Worm (Caenorhabditis elegans) whole organism, L2 larva: ENCODE data around the gene usip-1.

Source experiments
- C34F6.9 ChIP-seq: fragments of 150-350 bp; optimal IDR thresholded peaks from 2 replicates; lab custom pipeline; 2014; ENCODE audit warnings: missing biosample characterization, missing genetic modification characterization
- F13H6.1 ChIP-seq: sonication (generic microtip); optimal IDR thresholded peaks from 2 replicates; lab custom pipeline; 2016; ENCODE audit warnings: missing genetic modification characterization, missing compliant biosample characterization
- R02D3.7 ChIP-seq: fragments of 150-350 bp; optimal IDR thresholded peaks from 2 replicates; lab custom pipeline; 2014; ENCODE audit warnings: missing biosample characterization, missing genetic modification characterization
- ZK546.5 ChIP-seq: sonication (generic microtip); optimal IDR thresholded peaks from 2 replicates; lab custom pipeline; 2017; ENCODE audit warnings: missing biosample characterization, missing genetic modification characterization
- blmp-1 ChIP-seq: sonication (generic microtip); optimal IDR thresholded peaks from 2 replicates; lab custom pipeline; 2017; ENCODE audit warnings: missing genetic modification characterization, mild to moderate bottlenecking, missing compliant biosample characterization, antibody characterized with exemption, moderate library complexity; ENCODE audit not compliant: insufficient read depth
- ceh-16 ChIP-seq: fragments of 150-350 bp; optimal IDR thresholded peaks from 2 replicates; lab custom pipeline; 2014; ENCODE audit warnings: missing biosample characterization, missing genetic modification characterization
- ceh-82 ChIP-seq: fragments of 150-350 bp; optimal IDR thresholded peaks from 2 replicates; lab custom pipeline; 2014; ENCODE audit warnings: missing biosample characterization, missing genetic modification characterization
- dmd-4 ChIP-seq: sonication (generic microtip); optimal IDR thresholded peaks from 2 replicates; lab custom pipeline; 2017; ENCODE audit warnings: missing biosample characterization, missing genetic modification characterization
- elt-3 ChIP-seq: sonication (generic microtip); optimal IDR thresholded peaks from 2 replicates; lab custom pipeline; 2017; ENCODE audit warnings: missing biosample characterization, missing genetic modification characterization
- fos-1 ChIP-seq: fragments of 150-350 bp; optimal IDR thresholded peaks from 2 replicates; lab custom pipeline; 2014; ENCODE audit warnings: missing biosample characterization, missing genetic modification characterization
- gmeb-1 ChIP-seq: fragments of 150-350 bp; optimal IDR thresholded peaks from 2 replicates; lab custom pipeline; 2014; ENCODE audit warnings: missing biosample characterization, missing genetic modification characterization
- lin-13 ChIP-seq: fragments of 150-350 bp; optimal IDR thresholded peaks from 2 replicates; lab custom pipeline; 2014; ENCODE audit warnings: missing biosample characterization, missing genetic modification reagents, missing genetic modification characterization
- lsy-2 ChIP-seq, 2 experiments: fragments of 150-350 bp in 1 of 2; sonication (generic microtip) in 1 of 2; optimal IDR thresholded peaks; 2 replicates each; lab custom pipeline; 2014 to 2017; ENCODE audit warnings: missing biosample characterization in 2 of 2, missing genetic modification characterization in 2 of 2
- mab-5 ChIP-seq: fragments of 150-350 bp; optimal IDR thresholded peaks from 2 replicates; lab custom pipeline; 2014; ENCODE audit warnings: missing biosample characterization, missing genetic modification characterization
- mbf-1 ChIP-seq: sonication (generic microtip); optimal IDR thresholded peaks from 2 replicates; lab custom pipeline; 2017; ENCODE audit warnings: missing biosample characterization, missing genetic modification characterization
- mdl-1 ChIP-seq, 2 experiments: fragments of 150-350 bp in 1 of 2; sonication (generic microtip) in 1 of 2; optimal IDR thresholded peaks; 2 replicates each; lab custom pipeline; 2017; ENCODE audit warnings: missing biosample characterization in 2 of 2, missing genetic modification characterization in 2 of 2
- nhr-11 ChIP-seq: fragments of 150-350 bp; optimal IDR thresholded peaks from 2 replicates; lab custom pipeline; 2014; ENCODE audit warnings: missing biosample characterization, missing genetic modification characterization
- nhr-12 ChIP-seq: fragments of 150-350 bp; optimal IDR thresholded peaks from 2 replicates; lab custom pipeline; 2014; ENCODE audit warnings: missing biosample characterization, missing genetic modification characterization
- nhr-129 ChIP-seq: fragments of 150-350 bp; optimal IDR thresholded peaks from 2 replicates; lab custom pipeline; 2014; ENCODE audit warnings: missing biosample characterization, missing genetic modification characterization
- nhr-21 ChIP-seq: fragments of 150-350 bp; optimal IDR thresholded peaks from 2 replicates; lab custom pipeline; 2014; ENCODE audit warnings: missing biosample characterization, missing genetic modification characterization
- nhr-23 ChIP-seq: fragments of 150-350 bp; optimal IDR thresholded peaks from 2 replicates; lab custom pipeline; 2014; ENCODE audit warnings: missing biosample characterization, missing genetic modification reagents, missing genetic modification characterization
- nhr-6 ChIP-seq: fragments of 150-350 bp; optimal IDR thresholded peaks from 2 replicates; lab custom pipeline; 2014; ENCODE audit warnings: missing biosample characterization, missing genetic modification characterization
- peb-1 ChIP-seq: fragments of 150-350 bp; optimal IDR thresholded peaks from 2 replicates; lab custom pipeline; 2014; ENCODE audit warnings: missing biosample characterization, missing genetic modification characterization
- skn-1 ChIP-seq: sonication (generic microtip); optimal IDR thresholded peaks from 2 replicates; lab custom pipeline; 2017; ENCODE audit warnings: missing biosample characterization, missing genetic modification characterization
- sma-9 ChIP-seq, 2 experiments: fragments of 150-350 bp in 1 of 2; sonication (generic microtip) in 1 of 2; optimal IDR thresholded peaks; 2 replicates each; lab custom pipeline; 2014 to 2016; ENCODE audit warnings: missing genetic modification characterization in 2 of 2, mild to moderate bottlenecking in 1 of 2, missing biosample characterization in 1 of 2, missing compliant biosample characterization in 1 of 2, missing genetic modification reagents in 1 of 2, moderate library complexity in 1 of 2
- snpc-4 ChIP-seq: fragments of 150-350 bp; optimal IDR thresholded peaks from 2 replicates; lab custom pipeline; 2014; ENCODE audit warnings: missing biosample characterization, missing genetic modification characterization
- unc-39 ChIP-seq: fragments of 150-350 bp; optimal IDR thresholded peaks from 2 replicates; lab custom pipeline; 2014; ENCODE audit warnings: missing biosample characterization, missing genetic modification characterization
- unc-55 ChIP-seq: fragments of 150-350 bp; sonication (generic microtip); optimal IDR thresholded peaks from 3 replicates; lab custom pipeline; 2014; ENCODE audit warnings: missing biosample characterization, missing genetic modification reagents, missing genetic modification characterization
- unc-62 ChIP-seq: fragments of 150-350 bp; optimal IDR thresholded peaks from 2 replicates; lab custom pipeline; 2014; ENCODE audit warnings: missing biosample characterization, missing genetic modification reagents, missing genetic modification characterization
- zag-1 ChIP-seq: fragments of 150-350 bp; optimal IDR thresholded peaks from 2 replicates; lab custom pipeline; 2014; ENCODE audit warnings: missing biosample characterization, missing genetic modification characterization

The usip-1 gene

DNA sequence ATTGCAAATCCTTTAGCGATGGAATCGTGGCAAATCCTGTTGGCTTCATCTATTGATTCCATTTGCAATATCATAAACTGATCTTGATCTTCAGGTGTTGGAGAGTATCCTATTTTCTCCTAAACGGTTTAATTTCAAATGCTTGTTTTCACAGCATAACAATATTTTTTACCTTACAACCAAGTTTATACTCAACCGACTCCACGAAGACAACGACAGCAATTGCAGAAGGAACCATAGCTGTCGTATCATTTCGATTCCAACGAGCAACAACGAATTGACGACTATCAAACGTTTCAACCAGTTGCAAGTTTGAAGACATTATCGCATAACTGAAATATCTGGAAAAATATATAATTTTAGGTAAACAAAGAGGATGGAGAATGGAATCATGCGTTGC, at the start of gene usip-1:
Gene usip-1, minus strand, starts transcription at position 341 of the 400 bp plus-strand sequence.
- TF ChIP-seq mbf-1 (tag; lab: Kevin White, UChicago) = no peak
- no peak for TF ChIP-seq nhr-21 (tag; lab: Kevin White, UChicago)
- TF ChIP-seq ceh-82 = no peak
- TF ChIP-seq nhr-6 (tag; lab: Kevin White, UChicago) = no peak
- TF ChIP-seq snpc-4 (tag; lab: Kevin White, UChicago) = no peak
- TF ChIP-seq unc-62 (GFP tag; lab: Kevin White, UChicago) = no peak
- TF ChIP-seq C34F6.9 (tag; lab: Kevin White, UChicago) = no peak
- TF ChIP-seq, all 48 proteins: peak for 0

ce11 chrV:12233425-12233824, 49.4 kb upstream of the usip-1 start:
- TF ChIP-seq F13H6.1 (tag; lab: Kevin White, UChicago) (peak; percentile 76), nhr-11 (tag; lab: Kevin White, UChicago) (no peak), sma-9 (GFP tag; optimal IDR thresholded peaks at IDR 0.05; lab: Kevin White, UChicago) (peak; percentile 39), sma-9 (tag; optimal IDR thresholded peaks at IDR 0.05; lab: Kevin White, UChicago) (no peak), nhr-129 (tag; lab: Kevin White, UChicago) (peak; percentile 54)

DNA sequence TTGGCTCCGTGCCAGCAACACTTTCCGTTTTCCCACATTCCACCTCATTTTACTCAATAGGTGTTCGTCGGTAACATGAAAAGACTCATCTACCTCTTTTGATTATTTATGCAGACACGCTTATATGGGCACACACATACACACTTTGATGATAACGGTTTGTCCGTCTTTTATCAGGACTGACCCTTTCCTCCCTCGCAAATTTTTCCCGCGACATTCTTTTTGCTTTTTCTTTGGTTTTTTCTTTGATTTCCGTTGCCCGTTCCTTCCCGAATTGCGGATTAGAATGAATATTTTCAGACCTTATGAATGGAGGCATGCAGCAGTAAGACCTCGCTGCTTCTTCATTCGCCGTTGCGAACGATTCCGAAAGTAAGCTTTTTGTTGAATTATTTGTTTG, 29.0 kb upstream of the usip-1 start, which contains the start of gene vab-8:
Gene vab-8, plus strand, starts transcription at position 301 of the 400 bp plus-strand sequence.
- TF ChIP-seq unc-39 (no peak), fos-1 (tag; lab: Kevin White, UChicago) (peak; percentile 47)
- TF ChIP-seq, all 48 proteins: peak for 1

DNA sequence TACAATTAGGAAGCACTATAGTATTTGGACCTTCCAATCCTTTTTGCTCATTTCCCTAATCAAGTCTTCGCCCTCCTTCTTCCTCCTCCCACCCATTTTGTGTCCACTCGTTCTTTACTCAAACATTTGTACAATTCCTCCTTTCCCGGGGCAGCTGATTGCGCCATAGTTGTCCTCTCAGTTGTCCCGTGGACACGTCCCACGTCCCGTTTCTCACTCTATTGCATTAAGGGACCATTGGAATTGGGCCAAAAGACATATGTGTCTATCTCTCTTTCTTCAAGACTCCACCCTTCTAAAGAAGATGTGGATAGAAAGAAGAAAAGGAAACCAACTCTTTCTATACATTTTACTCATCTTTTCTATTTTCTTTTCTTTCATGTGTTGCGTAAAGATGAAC, 27.1 kb upstream of the usip-1 start:
- TF ChIP-seq nhr-12 (tag; lab: Kevin White, UChicago) = no peak
- TF ChIP-seq elt-3 (tag; lab: Kevin White, UChicago) = no peak
- no peak for TF ChIP-seq blmp-1
- TF ChIP-seq unc-55 (GFP tag; lab: Kevin White, UChicago) = peak; percentile 20
- TF ChIP-seq nhr-129 (tag; lab: Kevin White, UChicago) = peak; percentile 23
- TF ChIP-seq nhr-11 (tag; lab: Kevin White, UChicago) = no peak
- peak; percentile 32 for TF ChIP-seq zag-1 (tag; lab: Kevin White, UChicago)
- no peak for TF ChIP-seq peb-1 (tag; lab: Kevin White, UChicago)
- TF ChIP-seq F13H6.1 (tag; lab: Kevin White, UChicago) = peak; percentile 30
- no peak for TF ChIP-seq mab-5 (tag; lab: Kevin White, UChicago)
- no peak for TF ChIP-seq lsy-2 (tag; optimal IDR thresholded peaks at IDR 0.05; lab: Kevin White, UChicago)
- no peak for TF ChIP-seq R02D3.7
- no peak for TF ChIP-seq mbf-1 (tag; lab: Kevin White, UChicago)
- TF ChIP-seq C34F6.9 (tag; lab: Kevin White, UChicago) = no peak
- no peak for TF ChIP-seq nhr-23 (tag; lab: Kevin White, UChicago)
- no peak for TF ChIP-seq skn-1 (tag; lab: Kevin White, UChicago)
- TF ChIP-seq ceh-82 = no peak
- no peak for TF ChIP-seq ZK546.5 (tag; lab: Kevin White, UChicago)
- no peak for TF ChIP-seq lin-13 (GFP tag; lab: Kevin White, UChicago)
- no peak for TF ChIP-seq mdl-1 (tag; optimal IDR thresholded peaks at IDR 0.05; lab: Kevin White, UChicago)

DNA sequence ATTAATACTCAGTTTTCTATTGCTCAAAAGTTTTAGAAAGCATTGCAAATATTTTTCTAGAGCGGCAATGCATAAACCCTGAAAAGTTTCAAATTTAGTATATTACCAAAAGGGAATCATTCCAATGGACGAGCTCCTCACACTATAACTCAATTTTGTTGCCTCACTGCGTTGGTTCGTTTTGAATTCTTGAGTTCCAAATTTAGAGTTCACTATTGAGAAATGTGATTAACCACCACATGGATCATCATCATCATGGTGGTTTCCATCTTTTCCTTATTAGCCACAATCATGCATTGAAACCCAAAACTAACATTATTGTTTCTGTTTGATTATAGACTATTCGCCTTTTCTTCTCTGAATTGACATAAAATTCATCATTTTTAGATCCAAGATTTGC, 26.0 kb upstream of the usip-1 start:
- TF ChIP-seq lin-13 (GFP tag; lab: Kevin White, UChicago) = no peak
- no peak for TF ChIP-seq ceh-16 (tag; lab: Kevin White, UChicago)
- no peak for TF ChIP-seq dmd-4 (tag; lab: Kevin White, UChicago)
- TF ChIP-seq nhr-6 (tag; lab: Kevin White, UChicago) = no peak
- TF ChIP-seq sma-9 (GFP tag; optimal IDR thresholded peaks at IDR 0.05; lab: Kevin White, UChicago) = no peak
- TF ChIP-seq sma-9 (tag; optimal IDR thresholded peaks at IDR 0.05; lab: Kevin White, UChicago) = no peak
- no peak for TF ChIP-seq peb-1 (tag; lab: Kevin White, UChicago)

DNA sequence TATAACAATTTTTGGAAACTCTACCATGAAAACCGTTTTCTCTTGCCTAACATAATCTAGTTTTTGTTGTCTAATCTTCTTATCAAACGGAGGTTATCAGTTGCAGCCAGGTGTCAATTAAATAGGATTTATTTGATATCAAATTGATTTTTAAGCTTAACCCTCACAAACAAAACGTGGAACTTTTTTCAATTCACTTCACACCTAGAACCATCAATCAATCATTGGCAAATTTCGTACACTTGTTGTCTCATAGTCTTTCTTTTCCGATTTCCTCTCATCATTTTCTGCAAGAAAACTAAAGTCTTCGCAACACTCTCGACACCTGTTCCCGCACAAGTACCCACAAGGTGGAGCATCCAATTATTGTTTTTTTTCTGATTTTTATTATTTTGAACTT, 24.7 kb upstream of the usip-1 start:
- no peak for TF ChIP-seq gmeb-1
- TF ChIP-seq sma-9 (GFP tag; optimal IDR thresholded peaks at IDR 0.05; lab: Kevin White, UChicago) = peak; percentile 1
- TF ChIP-seq sma-9 (tag; optimal IDR thresholded peaks at IDR 0.05; lab: Kevin White, UChicago) = no peak
